Worm (Caenorhabditis elegans) whole organism, L1 larva: ENCODE data around the gene F09B9.4.

Experiments
- lin-15B ChIP-seq: fragments of 150-350 bp; sonication (generic microtip); optimal IDR thresholded peaks from 3 replicates; lab custom pipeline; 2014; ENCODE audit warnings: missing biosample characterization, missing genetic modification characterization
- lir-3 ChIP-seq: sonication (generic microtip); optimal IDR thresholded peaks from 2 replicates; lab custom pipeline; 2016; ENCODE audit warnings: mild to moderate bottlenecking, missing genetic modification characterization, moderate library complexity, missing compliant biosample characterization; ENCODE audit not compliant: poor library complexity
- nhr-237 ChIP-seq: fragments of 150-350 bp; optimal IDR thresholded peaks from 2 replicates; lab custom pipeline; 2014; ENCODE audit warnings: missing biosample characterization, missing genetic modification characterization

- TF ChIP-seq lir-3 (tag; lab: Kevin White, UChicago) (no peak), lin-15B (tag; lab: Kevin White, UChicago) (no peak), nhr-237 (tag; lab: Kevin White, UChicago) (no peak)
Measured at ce11 chrX:10208481-10208880, 48.1 kb downstream of the F09B9.4 start.
